Worm (Caenorhabditis elegans): ENCODE measurements around the gene smim-14.

DNA sequence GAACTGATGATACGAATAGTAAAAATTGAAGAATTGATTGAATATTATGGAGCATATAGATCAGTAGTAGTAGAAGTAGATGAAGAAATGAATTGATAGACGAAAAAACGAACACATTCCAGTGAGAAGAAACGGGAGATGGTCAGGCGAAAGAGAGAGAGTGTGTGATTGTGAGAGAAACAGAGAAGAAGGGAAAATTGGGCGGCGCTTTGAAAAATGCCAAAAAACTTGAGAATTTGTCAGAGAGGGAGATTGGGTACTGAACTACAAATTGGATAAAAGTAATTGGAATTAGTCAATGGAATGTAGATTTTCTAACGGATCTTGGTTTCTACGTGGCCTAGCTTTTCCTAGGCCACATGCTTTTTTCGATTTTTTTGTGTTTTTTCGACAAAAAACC, 18.7 kb upstream of the smim-14 start, which contains the start of gene C34C12.7:
- TF ChIP-seq daf-12 (tag; optimal IDR thresholded peaks at IDR 0.05) (no peak), pha-4 (GFP tag; IDR thresholded peaks at IDR 0.05) (no peak), pha-4 (tag; optimal IDR thresholded peaks at IDR 0.05) (no peak), daf-19 (GFP tag; conservative IDR thresholded peaks at IDR 0.05) (no peak), spr-1 (tag; optimal IDR thresholded peaks at IDR 0.05) (no peak), lsy-2 (tag; optimal IDR thresholded peaks at IDR 0.05) (no peak), unc-62 (GFP tag; optimal IDR thresholded peaks at IDR 0.05 in 1 of 2) (no peak), unc-62 (tag; optimal IDR thresholded peaks at IDR 0.05) (no peak), lin-39 (tag; optimal IDR thresholded peaks at IDR 0.05) (no peak), nhr-237 (tag; optimal IDR thresholded peaks at IDR 0.05) (no peak), lin-38 (GFP tag; IDR thresholded peaks at IDR 0.05) (no peak)

Data from whole organism, L4 larva.